Fruit fly (Drosophila melanogaster) whole organism, embryonic: ENCODE results near the gene alphaSnap.
A peak's percentile ranks its signal among the peaks of the same experiment; 100 is the strongest.

Experiments used
- Asciz ChIP-seq: fragments of 200-800 bp; sonication (Bioruptor generic); optimal IDR thresholded peaks from 2 replicates; lab custom pipeline; 2017; ENCODE audit warnings: missing biosample characterization, mild to moderate bottlenecking, missing genetic modification characterization, missing genetic modification reagents
- Bteb2 ChIP-seq: fragments of 200-800 bp; sonication (Bioruptor generic); optimal IDR thresholded peaks from 2 replicates; lab custom pipeline; 2016; ENCODE audit warnings: missing biosample characterization, missing genetic modification characterization
- CG10267 ChIP-seq: fragments of 200-800 bp; sonication (Bioruptor generic); optimal IDR thresholded peaks from 2 replicates; lab custom pipeline; 2018; ENCODE audit warnings: missing biosample characterization, mild to moderate bottlenecking, missing genetic modification characterization, moderate library complexity
- CG10462 ChIP-seq: fragments of 200-800 bp; sonication (Bioruptor generic); optimal IDR thresholded peaks from 2 replicates; lab custom pipeline; 2016; ENCODE audit warnings: missing biosample characterization, missing genetic modification characterization
- CG11398 ChIP-seq: fragments of 200-800 bp; sonication (Bioruptor generic); optimal IDR thresholded peaks from 2 replicates; lab custom pipeline; 2016; ENCODE audit warnings: missing biosample characterization, missing genetic modification characterization
- CG11504 ChIP-seq: fragments of 200-800 bp; sonication (Bioruptor generic); optimal IDR thresholded peaks from 3 replicates; lab custom pipeline; 2019; ENCODE audit warnings: missing biosample characterization, mild to moderate bottlenecking, missing genetic modification characterization, moderate library complexity
- CG11723 ChIP-seq: fragments of 200-800 bp; sonication (Bioruptor generic); optimal IDR thresholded peaks from 2 replicates; lab custom pipeline; 2017; ENCODE audit warnings: missing biosample characterization, mild to moderate bottlenecking, missing genetic modification characterization
- CG18599 ChIP-seq: fragments of 200-800 bp; sonication (Bioruptor generic); optimal IDR thresholded peaks from 3 replicates; lab custom pipeline; 2017; ENCODE audit warnings: missing biosample characterization, missing genetic modification characterization, mild to moderate bottlenecking, moderate library complexity, missing genetic modification reagents
- CG2116 ChIP-seq: fragments of 200-800 bp; sonication (Bioruptor generic); optimal IDR thresholded peaks from 3 replicates; lab custom pipeline; 2018; ENCODE audit warnings: missing biosample characterization, mild to moderate bottlenecking, missing genetic modification characterization
- CG2199 ChIP-seq: fragments of 200-800 bp; sonication (Bioruptor generic); IDR thresholded peaks from 3 replicates; pipeline ENCODE4 v1.3.6; 2022; ENCODE audit warnings: missing biosample characterization, missing genetic modification characterization
- CG2712 ChIP-seq: fragments of 200-800 bp; optimal IDR thresholded peaks from 3 replicates; lab custom pipeline; 2019; ENCODE audit warnings: missing biosample characterization, mild to moderate bottlenecking, missing genetic modification characterization, moderate library complexity
- CG31224 ChIP-seq: fragments of 200-800 bp; sonication (Bioruptor generic); IDR thresholded peaks from 2 replicates; pipeline ENCODE4 v1.3.6; 2022; ENCODE audit warnings: missing biosample characterization, missing genetic modification characterization
- CG43689 ChIP-seq: fragments of 200-800 bp; sonication (Bioruptor generic); IDR thresholded peaks from 2 replicates; pipeline ENCODE4 v1.3.6; 2022; ENCODE audit warnings: missing biosample characterization, missing genetic modification characterization
- CG5953 ChIP-seq: fragments of 200-800 bp; sonication (Bioruptor generic); IDR thresholded peaks from 2 replicates; pipeline ENCODE4 v1.3.6; 2022; ENCODE audit warnings: missing biosample characterization, missing genetic modification characterization
- CG7271 ChIP-seq: fragments of 200-800 bp; sonication (Bioruptor generic); optimal IDR thresholded peaks from 2 replicates; lab custom pipeline; 2018; ENCODE audit warnings: missing biosample characterization, mild to moderate bottlenecking, missing genetic modification characterization, moderate library complexity
- CrebB ChIP-seq: fragments of 200-800 bp; sonication (Bioruptor generic); optimal IDR thresholded peaks from 3 replicates; lab custom pipeline; 2018; ENCODE audit warnings: missing biosample characterization, mild to moderate bottlenecking, missing genetic modification characterization
- E2f1 ChIP-seq: fragments of 200-800 bp; sonication (Bioruptor generic); IDR thresholded peaks from 2 replicates; pipeline ENCODE4 v1.3.6; 2022; ENCODE audit warnings: missing biosample characterization, missing genetic modification characterization
- E2f2 ChIP-seq: fragments of 200-800 bp; sonication (Bioruptor generic); IDR thresholded peaks from 2 replicates; pipeline ENCODE4 v1.3.6; 2022; ENCODE audit warnings: missing biosample characterization, missing genetic modification characterization
- HmgD ChIP-seq: fragments of 200-800 bp; sonication (Bioruptor generic); optimal IDR thresholded peaks from 3 replicates; lab custom pipeline; 2016; ENCODE audit warnings: missing biosample characterization, missing genetic modification characterization
- Lhr ChIP-seq: fragments of 200-800 bp; sonication (Bioruptor generic); optimal IDR thresholded peaks from 3 replicates; lab custom pipeline; 2017; ENCODE audit warnings: mild to moderate bottlenecking, missing biosample characterization, missing genetic modification reagents, missing genetic modification characterization
- NfI ChIP-seq: fragments of 200-800 bp; sonication (Bioruptor generic); optimal IDR thresholded peaks from 3 replicates; lab custom pipeline; 2018; ENCODE audit warnings: missing biosample characterization, mild to moderate bottlenecking, missing genetic modification characterization, moderate library complexity
- PHDP ChIP-seq: fragments of 200-800 bp; sonication (Bioruptor generic); optimal IDR thresholded peaks from 3 replicates; lab custom pipeline; 2018; ENCODE audit warnings: missing biosample characterization, mild to moderate bottlenecking, missing genetic modification characterization, moderate library complexity
- Sin3A ChIP-seq: fragments of >200 bp; optimal IDR thresholded peaks from 2 replicates; lab custom pipeline; 2018
- Stat92E ChIP-seq, 3 experiments: fragments of >200 bp in 2 of 3; fragments of 200-800 bp in 1 of 3; sonication (Bioruptor generic) in 1 of 3; optimal IDR thresholded peaks; 2 replicates each; lab custom pipeline; 2017 to 2019; ENCODE audit warnings: missing biosample characterization in 3 of 3, missing genetic modification characterization in 3 of 3, mild to moderate bottlenecking in 1 of 3, moderate library complexity in 1 of 3
- amos ChIP-seq: fragments of 200-800 bp; sonication (Bioruptor generic); IDR thresholded peaks from 2 replicates; pipeline ENCODE4 v1.3.6; 2022; ENCODE audit warnings: missing biosample characterization, missing genetic modification characterization; ENCODE audit not compliant: partially characterized antibody
- bab2 ChIP-seq: fragments of 200-800 bp; sonication (Bioruptor generic); optimal IDR thresholded peaks from 2 replicates; lab custom pipeline; 2016; ENCODE audit warnings: missing biosample characterization, missing genetic modification characterization
- bbx ChIP-seq: fragments of 200-800 bp; sonication (Bioruptor generic); IDR thresholded peaks from 2 replicates; pipeline ENCODE4 v1.3.6; 2022; ENCODE audit warnings: missing biosample characterization, missing genetic modification characterization; ENCODE audit not compliant: partially characterized antibody
- bowl ChIP-seq: fragments of 200-800 bp; sonication (Bioruptor generic); IDR thresholded peaks from 2 replicates; pipeline ENCODE4 v1.3.6; 2022; ENCODE audit warnings: missing biosample characterization, missing genetic modification characterization
- cato ChIP-seq: fragments of 200-800 bp; sonication (Bioruptor generic); optimal IDR thresholded peaks from 2 replicates; lab custom pipeline; 2016; ENCODE audit warnings: missing biosample characterization, missing genetic modification characterization, borderline replicate concordance
- chif ChIP-seq, 2 experiments: fragments of 200-800 bp; sonication (Bioruptor generic); optimal IDR thresholded peaks; 3 replicates each; lab custom pipeline; 2016; ENCODE audit warnings: missing biosample characterization in 2 of 2, missing genetic modification characterization in 2 of 2
- chinmo ChIP-seq: fragments of 200-800 bp; sonication (Bioruptor generic); IDR thresholded peaks from 4 replicates; pipeline ENCODE4 v1.3.6; 2022; ENCODE audit warnings: missing biosample characterization, missing genetic modification characterization; ENCODE audit not compliant: partially characterized antibody
- chm ChIP-seq: fragments of 200-800 bp; sonication (Bioruptor generic); IDR thresholded peaks from 2 replicates; pipeline ENCODE4 v1.3.6; 2022; ENCODE audit warnings: missing biosample characterization, missing genetic modification characterization
- cwo ChIP-seq: fragments of 200-800 bp; sonication (Bioruptor generic); optimal IDR thresholded peaks from 3 replicates; lab custom pipeline; 2017; ENCODE audit warnings: missing biosample characterization, missing genetic modification characterization, mild to moderate bottlenecking, moderate library complexity, missing genetic modification reagents
- disco-r ChIP-seq: fragments of 200-800 bp; sonication (Bioruptor generic); optimal IDR thresholded peaks from 2 replicates; lab custom pipeline; 2016; ENCODE audit warnings: missing biosample characterization, missing genetic modification characterization
- dpn ChIP-seq, 2 experiments: fragments of 200-800 bp; sonication (Bioruptor generic); optimal IDR thresholded peaks; 3 replicates each; lab custom pipeline; 2016; ENCODE audit warnings: missing biosample characterization in 2 of 2, missing genetic modification characterization in 2 of 2
- exex ChIP-seq: fragments of 200-800 bp; sonication (Bioruptor generic); optimal IDR thresholded peaks from 4 replicates; lab custom pipeline; 2018; ENCODE audit warnings: missing biosample characterization, mild to moderate bottlenecking, missing genetic modification characterization, moderate library complexity
- fu2 ChIP-seq: fragments of 200-800 bp; sonication (Bioruptor generic); optimal IDR thresholded peaks from 2 replicates; lab custom pipeline; 2016; ENCODE audit warnings: missing biosample characterization, missing genetic modification characterization
- gro ChIP-seq: fragments of 200-800 bp; sonication (Bioruptor generic); optimal IDR thresholded peaks from 2 replicates; lab custom pipeline; 2016; ENCODE audit warnings: missing biosample characterization, missing genetic modification characterization
- lilli ChIP-seq: fragments of 200-800 bp; sonication (Bioruptor generic); optimal IDR thresholded peaks from 3 replicates; lab custom pipeline; 2016; ENCODE audit warnings: missing biosample characterization, missing genetic modification characterization
- mam ChIP-seq: fragments of 200-800 bp; sonication (Bioruptor generic); optimal IDR thresholded peaks from 3 replicates; lab custom pipeline; 2016; ENCODE audit warnings: missing biosample characterization, missing genetic modification characterization
- mld ChIP-seq: fragments of 200-800 bp; sonication (Bioruptor generic); IDR thresholded peaks from 3 replicates; pipeline ENCODE4 v1.3.6; 2022; ENCODE audit warnings: missing biosample characterization, missing genetic modification characterization; ENCODE audit not compliant: partially characterized antibody
- nerfin-1 ChIP-seq: fragments of 200-800 bp; sonication (Bioruptor generic); optimal IDR thresholded peaks from 3 replicates; lab custom pipeline; 2019; ENCODE audit warnings: missing biosample characterization, mild to moderate bottlenecking, missing genetic modification characterization, moderate library complexity
- nerfin-2 ChIP-seq: fragments of 200-800 bp; sonication (Bioruptor generic); IDR thresholded peaks from 2 replicates; pipeline ENCODE4 v1.3.6; 2022; ENCODE audit warnings: missing biosample characterization, missing genetic modification characterization; ENCODE audit not compliant: partially characterized antibody
- nom ChIP-seq: fragments of 200-800 bp; sonication (Bioruptor generic); optimal IDR thresholded peaks from 2 replicates; lab custom pipeline; 2017; ENCODE audit warnings: missing biosample characterization, missing genetic modification characterization, mild to moderate bottlenecking, moderate library complexity, missing genetic modification reagents
- peb ChIP-seq: fragments of 200-800 bp; sonication (Bioruptor generic); IDR thresholded peaks from 2 replicates; pipeline ENCODE4 v1.3.6; 2022; ENCODE audit warnings: missing biosample characterization, missing genetic modification characterization
- pho ChIP-seq: fragments of 200-800 bp; sonication (Bioruptor generic); optimal IDR thresholded peaks from 2 replicates; lab custom pipeline; 2016; ENCODE audit warnings: missing biosample characterization, missing genetic modification characterization
- salm ChIP-seq: fragments of 200-800 bp; sonication (Bioruptor generic); optimal IDR thresholded peaks from 2 replicates; lab custom pipeline; 2018; ENCODE audit warnings: missing biosample characterization, mild to moderate bottlenecking, missing genetic modification characterization
- sqz ChIP-seq: fragments of 200-800 bp; sonication (Bioruptor generic); optimal IDR thresholded peaks from 3 replicates; lab custom pipeline; 2018; ENCODE audit warnings: missing biosample characterization, mild to moderate bottlenecking, missing genetic modification characterization
- sr ChIP-seq: fragments of 200-800 bp; sonication (Bioruptor generic); IDR thresholded peaks from 3 replicates; pipeline ENCODE4 v1.3.6; 2022; ENCODE audit warnings: missing biosample characterization, missing genetic modification characterization
- tap ChIP-seq: fragments of 200-800 bp; optimal IDR thresholded peaks from 3 replicates; lab custom pipeline; 2019; ENCODE audit warnings: missing biosample characterization, mild to moderate bottlenecking, missing genetic modification characterization, moderate library complexity
- vnd ChIP-seq: fragments of 200-800 bp; sonication (Bioruptor generic); IDR thresholded peaks from 3 replicates; pipeline ENCODE4 v1.3.6; 2022; ENCODE audit warnings: missing biosample characterization, missing genetic modification characterization; ENCODE audit not compliant: partially characterized antibody

Gene alphaSnap

dm6 chr3L:20361389-20361788, 48.0 kb downstream of the alphaSnap start, which contains the start of gene Prim2 (continued):
- no peak for TF ChIP-seq nom (GFP tag; lab: Kevin White, UChicago)
- TF ChIP-seq Stat92E (GFP tag; optimal IDR thresholded peaks at IDR 0.05; lab: Kevin White, UChicago) = no peak
- peak; percentile 68 for TF ChIP-seq bbx (GFP tag; lab: Robert Waterston, UW)
- no peak for TF ChIP-seq chif (GFP tag; optimal IDR thresholded peaks at IDR 0.05; lab: Kevin White, UChicago)
- peak; percentile 34; the same call in 1 of the 3 replicates for TF ChIP-seq vnd
- no peak for TF ChIP-seq exex (tag; lab: Kevin White, UChicago)
- no peak for TF ChIP-seq nerfin-2
- TF ChIP-seq salm (tag; lab: Kevin White, UChicago) = no peak
- no peak for TF ChIP-seq peb (GFP tag; lab: Robert Waterston, UW)
- TF ChIP-seq cwo = no peak
- no peak for TF ChIP-seq CG2712
- no peak for TF ChIP-seq CG7271 (tag; lab: Kevin White, UChicago)
- no peak for TF ChIP-seq sr (GFP tag; lab: Robert Waterston, UW)
- no peak for TF ChIP-seq CrebB
- TF ChIP-seq fu2 = no peak
- no peak for TF ChIP-seq CG11723 (GFP tag; lab: Kevin White, UChicago)
- no peak for TF ChIP-seq Bteb2 (GFP tag; lab: Kevin White, UChicago)
- no peak for TF ChIP-seq CG31224
- no peak for TF ChIP-seq NfI (GFP tag; lab: Kevin White, UChicago)
- TF ChIP-seq E2f2 (GFP tag; lab: Robert Waterston, UW) = peak; percentile 90
- TF ChIP-seq bab2 (GFP tag; lab: Kevin White, UChicago) = no peak
- TF ChIP-seq CG18599 (GFP tag; lab: Kevin White, UChicago) = no peak
- no peak for TF ChIP-seq mld
- TF ChIP-seq CG10267 (tag; lab: Kevin White, UChicago) = peak; percentile 21
- no peak for TF ChIP-seq disco-r (GFP tag; lab: Kevin White, UChicago)
- no peak for TF ChIP-seq pho (GFP tag; lab: Kevin White, UChicago)
- no peak for TF ChIP-seq CG5953 (GFP tag; lab: Robert Waterston, UW)
- no peak for TF ChIP-seq dpn (GFP tag; optimal IDR thresholded peaks at IDR 0.05; lab: Kevin White, UChicago)
- TF ChIP-seq gro (GFP tag; lab: Kevin White, UChicago) = no peak
- peak; percentile 69 for TF ChIP-seq amos (GFP tag; lab: Robert Waterston, UW)
- TF ChIP-seq CG11398 (GFP tag; lab: Kevin White, UChicago) = no peak
- no peak for TF ChIP-seq Asciz (GFP tag; lab: Kevin White, UChicago)
- no peak for TF ChIP-seq lilli (GFP tag; lab: Kevin White, UChicago)
- 0 out of 4 replicates have a peak, but pooled peaks have one; percentile 45 for TF ChIP-seq chinmo (GFP tag; lab: Robert Waterston, UW)
- TF ChIP-seq CG43689 (GFP tag; lab: Robert Waterston, UW) = no peak
- no peak for TF ChIP-seq bowl (GFP tag; lab: Robert Waterston, UW)
- no peak for TF ChIP-seq PHDP (tag; lab: Kevin White, UChicago)
- no peak for TF ChIP-seq tap (tag; lab: Kevin White, UChicago)
- TF ChIP-seq HmgD (GFP tag; lab: Kevin White, UChicago) = no peak
- no peak for TF ChIP-seq CG2199 (GFP tag; lab: Robert Waterston, UW)
- TF ChIP-seq mam = no peak
- no peak for TF ChIP-seq sqz (GFP tag; lab: Kevin White, UChicago)
- no peak for TF ChIP-seq chm (GFP tag; lab: Robert Waterston, UW)
- peak; percentile 87 for TF ChIP-seq E2f1 (GFP tag; lab: Robert Waterston, UW)
- no peak for TF ChIP-seq nerfin-1 (tag; lab: Kevin White, UChicago)
- peak; percentile 61 for TF ChIP-seq CG2116
- no peak for TF ChIP-seq cato
- TF ChIP-seq Lhr (GFP tag; lab: Kevin White, UChicago) = no peak
- no peak for TF ChIP-seq CG10462
- TF ChIP-seq Sin3A (lab: Kevin White, UChicago) = peak; percentile 16
- no peak for TF ChIP-seq CG11504 (tag; lab: Kevin White, UChicago)
